Worm (Caenorhabditis elegans): ENCODE results near the gene C14A6.13.

ce11 chrV:18133177-18133576 lies 28.0 kb downstream of the C14A6.13 start, which contains the start of gene Y37H2A.18:
- TF ChIP-seq flt-1 (GFP tag; IDR thresholded peaks at IDR 0.05), result no peak
- TF ChIP-seq ama-1 (optimal IDR thresholded peaks at IDR 0.05), result no peak
- TF ChIP-seq ceh-36 (tag; optimal IDR thresholded peaks at IDR 0.05), result no peak
- TF ChIP-seq sea-1 (GFP tag; conservative IDR thresholded peaks at IDR 0.05), result no peak
- TF ChIP-seq tbx-37 (GFP tag; conservative IDR thresholded peaks at IDR 0.05), result no peak
- TF ChIP-seq aly-1 (tag; optimal IDR thresholded peaks at IDR 0.05), result no peak
- no peak for TF ChIP-seq hmbx-1 (tag; optimal IDR thresholded peaks at IDR 0.05)
- TF ChIP-seq tbx-11 (GFP tag; IDR thresholded peaks at IDR 0.05), result no peak
